Worm (Caenorhabditis elegans): ENCODE measurements around the gene Y61A9LA.4.

DNA sequence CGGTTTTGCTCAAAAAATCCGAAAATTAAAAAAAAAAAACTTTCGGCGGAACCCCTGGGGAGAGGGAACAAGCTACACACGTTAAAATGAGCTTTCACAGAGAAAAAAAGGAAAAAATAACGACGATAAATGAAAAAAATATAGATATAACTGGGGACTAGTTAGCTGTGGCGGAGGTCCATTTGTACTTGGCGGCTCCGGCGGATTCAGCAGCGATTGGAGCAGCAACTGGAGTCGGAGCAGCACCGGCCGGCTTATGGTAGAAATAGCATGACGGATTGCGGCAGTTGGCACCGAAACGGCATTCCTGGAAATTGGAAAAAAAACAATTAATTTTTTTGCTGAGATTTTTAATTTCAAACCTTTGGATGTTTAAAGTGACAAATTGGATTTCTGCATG, 2.0 kb downstream of the Y61A9LA.4 start:
- no peak for TF ChIP-seq ref-1 (GFP tag; conservative IDR thresholded peaks at IDR 0.05)
- TF ChIP-seq ztf-23 (GFP tag; IDR thresholded peaks at IDR 0.05) = no peak
